Worm (Caenorhabditis elegans) whole organism, L4 larva: Measurements from ENCODE around the gene ugtp-1.

Source experiments
- F10B5.3 ChIP-seq: sonication (generic microtip); optimal IDR thresholded peaks from 2 replicates; lab custom pipeline; 2016; ENCODE audit warnings: mild to moderate bottlenecking, missing genetic modification characterization, missing compliant biosample characterization
- F37D6.2 ChIP-seq: sonication (generic microtip); optimal IDR thresholded peaks from 2 replicates; lab custom pipeline; 2016; ENCODE audit warnings: mild to moderate bottlenecking, missing genetic modification characterization, missing compliant biosample characterization
- F44E2.7 ChIP-seq: fragments of 200-800 bp; sonication (Bioruptor generic); IDR thresholded peaks from 2 replicates; pipeline ENCODE4 v2.1.2; 2022; ENCODE audit warnings: missing genetic modification characterization, missing compliant biosample characterization
- T20F7.1 ChIP-seq: fragments of 200-800 bp; sonication (Bioruptor generic); optimal IDR thresholded peaks from 2 replicates; lab custom pipeline; 2018; ENCODE audit warnings: mild to moderate bottlenecking, missing genetic modification characterization, missing compliant biosample characterization
- T26A8.4 ChIP-seq: fragments of 200-800 bp; sonication (Bioruptor generic); IDR thresholded peaks from 2 replicates; pipeline ENCODE4 v1.3.6; 2022; ENCODE audit warnings: missing genetic modification characterization, missing compliant biosample characterization
- Y48G9A.11 ChIP-seq: fragments of 200-800 bp; sonication (Bioruptor generic); IDR thresholded peaks from 2 replicates; pipeline ENCODE4 v1.3.6; 2022; ENCODE audit warnings: missing genetic modification reagents, missing genetic modification characterization, missing compliant biosample characterization
- Y5F2A.4 ChIP-seq: fragments of 200-800 bp; sonication (Bioruptor generic); optimal IDR thresholded peaks from 2 replicates; lab custom pipeline; 2018; ENCODE audit warnings: mild to moderate bottlenecking, missing genetic modification characterization, missing compliant biosample characterization
- ZK546.5 ChIP-seq, 2 experiments: sonication (generic microtip); optimal IDR thresholded peaks; 2 replicates each; lab custom pipeline; 2017; ENCODE audit warnings: missing biosample characterization in 2 of 2, missing genetic modification characterization in 2 of 2
- aha-1 ChIP-seq: fragments of 150-350 bp; peaks from one replicate; lab custom pipeline; 2014; ENCODE audit warnings: missing biosample characterization, missing genetic modification characterization
- aly-2 ChIP-seq: sonication (generic microtip); optimal IDR thresholded peaks from 2 replicates; lab custom pipeline; 2018; ENCODE audit warnings: missing biosample characterization, missing genetic modification characterization
- ceh-20 ChIP-seq: fragments of 200-800 bp; sonication (Bioruptor generic); IDR thresholded peaks from 2 replicates; pipeline ENCODE4 v1.3.6; 2022; ENCODE audit warnings: missing genetic modification reagents, missing genetic modification characterization, missing compliant biosample characterization
- ceh-28 ChIP-seq: fragments of 150-350 bp; optimal IDR thresholded peaks from 2 replicates; lab custom pipeline; 2014; ENCODE audit warnings: missing biosample characterization, missing genetic modification reagents, missing genetic modification characterization
- ceh-44 ChIP-seq: fragments of 200-800 bp; sonication (Bioruptor generic); IDR thresholded peaks from 2 replicates; pipeline ENCODE4 v1.3.6; 2022; ENCODE audit warnings: missing genetic modification reagents, missing genetic modification characterization, missing compliant biosample characterization
- ceh-62 ChIP-seq: sonication (generic microtip); optimal IDR thresholded peaks from 2 replicates; lab custom pipeline; 2017; ENCODE audit warnings: missing biosample characterization, missing genetic modification characterization
- cey-2 ChIP-seq: sonication (generic microtip); optimal IDR thresholded peaks from 3 replicates; lab custom pipeline; 2017; ENCODE audit warnings: missing genetic modification characterization, mild to moderate bottlenecking, missing compliant biosample characterization, antibody characterized with exemption, borderline replicate concordance; ENCODE audit not compliant: insufficient read depth
- daf-19 ChIP-seq: fragments of 200-800 bp; sonication (Bioruptor generic); conservative IDR thresholded peaks from 2 replicates; pipeline ENCODE4 v1.3.6; 2022; ENCODE audit warnings: missing genetic modification characterization, missing compliant biosample characterization
- dmd-6 ChIP-seq: fragments of 200-800 bp; sonication (Bioruptor generic); IDR thresholded peaks from 2 replicates; pipeline ENCODE4 v1.3.6; 2022; ENCODE audit warnings: missing genetic modification reagents, missing genetic modification characterization, missing compliant biosample characterization
- dmd-9 ChIP-seq: fragments of 200-800 bp; sonication (Bioruptor generic); IDR thresholded peaks from 2 replicates; pipeline ENCODE4 v1.3.6; 2022; ENCODE audit warnings: missing genetic modification reagents, missing genetic modification characterization, missing compliant biosample characterization
- dpl-1 ChIP-seq: fragments of 150-350 bp; optimal IDR thresholded peaks from 2 replicates; lab custom pipeline; 2014; ENCODE audit warnings: missing biosample characterization, missing genetic modification reagents, missing genetic modification characterization
- fos-1 ChIP-seq: fragments of 150-350 bp; optimal IDR thresholded peaks from 2 replicates; lab custom pipeline; 2014; ENCODE audit warnings: missing biosample characterization, missing genetic modification characterization
- gei-8 ChIP-seq: fragments of 200-800 bp; sonication (Bioruptor generic); optimal IDR thresholded peaks from 2 replicates; lab custom pipeline; 2018; ENCODE audit warnings: mild to moderate bottlenecking, missing genetic modification characterization, missing compliant biosample characterization
- hlh-11 ChIP-seq: fragments of 200-800 bp; sonication (Bioruptor generic); optimal IDR thresholded peaks from 2 replicates; lab custom pipeline; 2018; ENCODE audit warnings: mild to moderate bottlenecking, missing genetic modification characterization, missing compliant biosample characterization
- lim-7 ChIP-seq: fragments of 200-800 bp; sonication (Bioruptor generic); IDR thresholded peaks from 2 replicates; pipeline ENCODE4 v1.3.6; 2022; ENCODE audit warnings: missing genetic modification characterization, missing compliant biosample characterization
- lin-13 ChIP-seq: fragments of 150-350 bp; optimal IDR thresholded peaks from 2 replicates; lab custom pipeline; 2014; ENCODE audit warnings: missing biosample characterization, missing genetic modification reagents, missing genetic modification characterization
- lin-15B ChIP-seq: fragments of 150-350 bp; sonication (generic microtip); optimal IDR thresholded peaks from 3 replicates; lab custom pipeline; 2014; ENCODE audit warnings: missing biosample characterization, missing genetic modification characterization
- lin-38 ChIP-seq: fragments of 200-800 bp; sonication (Bioruptor generic); IDR thresholded peaks from 2 replicates; pipeline ENCODE4 v1.3.6; 2022; ENCODE audit warnings: missing genetic modification reagents, missing genetic modification characterization, missing compliant biosample characterization
- lin-39 ChIP-seq: fragments of 150-350 bp; optimal IDR thresholded peaks from 2 replicates; lab custom pipeline; 2014; ENCODE audit warnings: missing biosample characterization, missing genetic modification reagents, missing genetic modification characterization
- lsy-2 ChIP-seq, 2 experiments: fragments of 150-350 bp in 1 of 2; sonication (generic microtip) in 1 of 2; optimal IDR thresholded peaks; 2 replicates each; lab custom pipeline; 2014 to 2017; ENCODE audit warnings: missing biosample characterization in 2 of 2, missing genetic modification characterization in 2 of 2
- madf-5 ChIP-seq, 2 experiments: fragments of 200-800 bp; sonication (Bioruptor generic); IDR thresholded peaks; 2 replicates each; pipeline ENCODE4 v1.3.6; 2022; ENCODE audit warnings: missing compliant biosample characterization in 2 of 2, missing genetic modification characterization in 2 of 2
- madf-9 ChIP-seq: fragments of 200-800 bp; sonication (Bioruptor generic); conservative IDR thresholded peaks from 2 replicates; pipeline ENCODE4 v1.3.6; 2022; ENCODE audit warnings: missing genetic modification reagents, missing genetic modification characterization, missing compliant biosample characterization
- mdt-29 ChIP-seq: fragments of 200-800 bp; sonication (Bioruptor generic); IDR thresholded peaks from 2 replicates; pipeline ENCODE4 v1.3.6; 2022; ENCODE audit warnings: missing genetic modification reagents, missing genetic modification characterization, missing compliant biosample characterization
- mep-1 ChIP-seq: fragments of 150-350 bp; sonication (generic microtip); optimal IDR thresholded peaks from 3 replicates; lab custom pipeline; 2014; ENCODE audit warnings: missing biosample characterization, missing genetic modification characterization
- mxl-3 ChIP-seq: fragments of 200-800 bp; sonication (Bioruptor generic); optimal IDR thresholded peaks from 2 replicates; lab custom pipeline; 2018; ENCODE audit warnings: mild to moderate bottlenecking, missing genetic modification characterization, missing compliant biosample characterization
- nhr-10 ChIP-seq: fragments of 150-350 bp; optimal IDR thresholded peaks from 2 replicates; lab custom pipeline; 2014; ENCODE audit warnings: missing biosample characterization, missing genetic modification characterization
- nhr-102 ChIP-seq: sonication (generic microtip); optimal IDR thresholded peaks from 2 replicates; lab custom pipeline; 2016; ENCODE audit warnings: mild to moderate bottlenecking, missing genetic modification characterization, moderate library complexity, missing compliant biosample characterization
- nhr-11 ChIP-seq: fragments of 150-350 bp; optimal IDR thresholded peaks from 2 replicates; lab custom pipeline; 2014; ENCODE audit warnings: missing biosample characterization, missing genetic modification characterization
- nhr-111 ChIP-seq: fragments of 200-800 bp; sonication (Bioruptor generic); optimal IDR thresholded peaks from 2 replicates; lab custom pipeline; 2018; ENCODE audit warnings: mild to moderate bottlenecking, missing genetic modification characterization, missing compliant biosample characterization
- nhr-28 ChIP-seq: fragments of 150-350 bp; optimal IDR thresholded peaks from 2 replicates; lab custom pipeline; 2014; ENCODE audit warnings: missing biosample characterization, missing genetic modification characterization
- nhr-48 ChIP-seq: sonication (generic microtip); optimal IDR thresholded peaks from 2 replicates; lab custom pipeline; 2016; ENCODE audit warnings: mild to moderate bottlenecking, missing genetic modification characterization, missing compliant biosample characterization
- nhr-76 ChIP-seq: fragments of 150-350 bp; optimal IDR thresholded peaks from 2 replicates; lab custom pipeline; 2014; ENCODE audit warnings: missing biosample characterization, missing genetic modification characterization
- nhr-77 ChIP-seq: fragments of 150-350 bp; optimal IDR thresholded peaks from 2 replicates; lab custom pipeline; 2014; ENCODE audit warnings: missing biosample characterization, missing genetic modification characterization
- pha-4 ChIP-seq, 2 experiments: fragments of 150-350 bp in 1 of 2; fragments of 200-800 bp in 1 of 2; sonication (Bioruptor generic) in 1 of 2; IDR thresholded peaks in 1 of 2; optimal IDR thresholded peaks in 1 of 2; 2 replicates each; pipeline versions ENCODE4 v1.3.6 to Lab custom; 2014 to 2022; ENCODE audit warnings: missing genetic modification characterization in 2 of 2, missing genetic modification reagents in 2 of 2, missing biosample characterization in 1 of 2, missing compliant biosample characterization in 1 of 2
- php-3 ChIP-seq: fragments of 200-800 bp; sonication (Bioruptor generic); IDR thresholded peaks from 2 replicates; pipeline ENCODE4 v1.3.6; 2022; ENCODE audit warnings: missing genetic modification reagents, missing genetic modification characterization, missing compliant biosample characterization
- pqm-1 ChIP-seq: sonication (generic microtip); optimal IDR thresholded peaks from 2 replicates; lab custom pipeline; 2017; ENCODE audit warnings: missing biosample characterization, missing genetic modification characterization
- rbr-2 ChIP-seq: sonication (generic microtip); optimal IDR thresholded peaks from 2 replicates; lab custom pipeline; 2016; ENCODE audit warnings: missing genotype, missing genetic modification characterization, missing compliant biosample characterization
- sdz-12 ChIP-seq: fragments of 200-800 bp; sonication (Bioruptor generic); optimal IDR thresholded peaks from 2 replicates; lab custom pipeline; 2018; ENCODE audit warnings: mild to moderate bottlenecking, missing genetic modification characterization, missing compliant biosample characterization
- spr-1 ChIP-seq: sonication (generic microtip); optimal IDR thresholded peaks from 2 replicates; lab custom pipeline; 2016; ENCODE audit warnings: mild to moderate bottlenecking, missing genetic modification characterization, missing compliant biosample characterization
- tag-97 ChIP-seq: fragments of 200-800 bp; sonication (Bioruptor generic); IDR thresholded peaks from 2 replicates; pipeline ENCODE4 v1.3.6; 2022; ENCODE audit warnings: missing genetic modification characterization, missing compliant biosample characterization
- unc-39 ChIP-seq: sonication (generic microtip); optimal IDR thresholded peaks from 2 replicates; lab custom pipeline; 2017; ENCODE audit warnings: missing biosample characterization, missing genetic modification characterization

The ugtp-1 gene

DNA sequence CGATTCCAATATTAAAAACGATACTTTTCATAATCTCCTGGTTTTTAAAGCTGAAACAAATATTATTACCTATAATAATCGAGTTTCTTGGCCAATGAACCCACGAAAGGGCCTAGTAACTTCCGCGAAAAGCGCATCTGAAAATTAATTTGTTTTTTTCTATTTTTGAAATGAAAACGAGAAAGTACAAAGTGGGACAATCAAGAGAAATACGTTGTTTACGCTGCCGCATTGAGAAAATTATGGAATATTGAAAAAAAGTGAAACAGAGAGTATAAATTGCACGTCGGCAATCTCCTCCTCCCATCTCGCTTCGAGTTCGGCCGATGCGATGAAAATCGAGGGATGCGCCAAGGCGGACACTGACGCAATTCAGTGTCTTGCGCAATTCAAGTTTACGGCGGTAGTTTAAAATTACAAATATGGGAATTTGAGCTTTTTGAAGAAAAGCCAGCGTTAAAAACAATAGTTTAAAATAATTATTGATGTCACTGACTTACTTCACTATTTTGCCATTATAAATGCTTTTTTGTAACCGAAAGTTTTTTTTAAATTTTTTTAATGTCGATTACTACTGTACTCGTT, 9.1 kb downstream of the ugtp-1 start, which contains the start of gene pdhk-2 (continued):
- TF ChIP-seq php-3 (GFP tag; lab: Robert Waterston, UW) = 0 out of 2 replicates have a peak, but pooled peaks have one; percentile 57
- no peak for TF ChIP-seq nhr-76 (tag; lab: Kevin White, UChicago)
- TF ChIP-seq Y5F2A.4 (GFP tag; lab: Kevin White, UChicago) = no peak
- TF ChIP-seq T20F7.1 (GFP tag; lab: Kevin White, UChicago) = peak; percentile 89
- no peak for TF ChIP-seq madf-5 (GFP tag; IDR thresholded peaks at IDR 0.05; lab: Robert Waterston, UW)

DNA sequence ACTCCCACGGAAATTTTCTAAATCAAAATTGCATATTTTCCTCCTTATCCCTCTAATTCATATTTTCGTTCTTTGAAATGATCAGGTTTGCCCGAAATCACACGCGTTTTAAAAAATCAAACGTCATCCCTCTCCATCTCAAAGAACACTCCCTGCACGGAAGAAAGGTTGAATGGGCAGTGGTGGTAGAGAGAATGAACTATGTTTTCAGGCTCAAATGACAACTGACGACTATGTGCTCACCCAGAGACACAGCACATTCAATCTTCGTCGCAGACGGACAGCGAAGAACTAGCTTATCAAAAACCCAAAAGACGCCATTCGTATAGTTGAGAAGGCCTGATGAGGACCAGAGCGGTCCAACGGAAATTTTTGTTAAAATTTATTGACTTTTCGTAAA, 10.7 kb downstream of the ugtp-1 start:
- TF ChIP-seq lin-15B (tag; lab: Kevin White, UChicago) = no peak
- no peak for TF ChIP-seq mdt-29 (GFP tag; lab: Robert Waterston, UW)
- no peak for TF ChIP-seq ceh-62 (tag; lab: Kevin White, UChicago)
- TF ChIP-seq pqm-1 = no peak
- TF ChIP-seq pha-4 (GFP tag; IDR thresholded peaks at IDR 0.05; lab: Robert Waterston, UW) = no peak
- no peak for TF ChIP-seq pha-4 (tag; optimal IDR thresholded peaks at IDR 0.05; lab: Kevin White, UChicago)
- no peak for TF ChIP-seq nhr-28
- no peak for TF ChIP-seq aly-2 (tag; lab: Kevin White, UChicago)
- no peak for TF ChIP-seq Y48G9A.11 (GFP tag; lab: Robert Waterston, UW)
- no peak for TF ChIP-seq T20F7.1 (GFP tag; lab: Kevin White, UChicago)
- peak; percentile 47 for TF ChIP-seq hlh-11
- no peak for TF ChIP-seq rbr-2 (tag; lab: Kevin White, UChicago)
- no peak for TF ChIP-seq lsy-2 (tag; optimal IDR thresholded peaks at IDR 0.05; lab: Kevin White, UChicago)
- TF ChIP-seq madf-5 (GFP tag; IDR thresholded peaks at IDR 0.05; lab: Robert Waterston, UW) = no peak
- TF ChIP-seq nhr-77 = no peak
- TF ChIP-seq sdz-12 = no peak
- 0 out of 2 replicates have a peak, but pooled peaks have one; percentile 10 for TF ChIP-seq lin-38 (GFP tag; lab: Robert Waterston, UW)
- TF ChIP-seq lim-7 (GFP tag; lab: Robert Waterston, UW) = no peak
- TF ChIP-seq mxl-3 = no peak
- TF ChIP-seq gei-8 (GFP tag; lab: Kevin White, UChicago) = no peak
- TF ChIP-seq ceh-44 = no peak
- no peak for TF ChIP-seq nhr-11 (tag; lab: Kevin White, UChicago)
- TF ChIP-seq dmd-9 = no peak
- no peak for TF ChIP-seq F10B5.3
- TF ChIP-seq spr-1 (tag; lab: Kevin White, UChicago) = no peak
- no peak for TF ChIP-seq nhr-48 (tag; lab: Kevin White, UChicago)
- TF ChIP-seq ceh-28 = no peak
- no peak for TF ChIP-seq nhr-10 (tag; lab: Kevin White, UChicago)
- peak; percentile 67 for TF ChIP-seq aha-1 (tag; lab: Kevin White, UChicago)
- 0 out of 2 replicates have a peak, but pooled peaks have one; percentile 9 for TF ChIP-seq ceh-20
- no peak for TF ChIP-seq lin-13 (GFP tag; lab: Kevin White, UChicago)
- no peak for TF ChIP-seq T26A8.4 (GFP tag; lab: Robert Waterston, UW)
- TF ChIP-seq fos-1 (tag; lab: Kevin White, UChicago) = no peak
- 0 out of 2 replicates have a peak, but pooled peaks have one; percentile 9 for TF ChIP-seq dmd-6 (GFP tag; lab: Robert Waterston, UW)
- no peak for TF ChIP-seq madf-9
- TF ChIP-seq nhr-111 (GFP tag; lab: Kevin White, UChicago) = no peak
- no peak for TF ChIP-seq ZK546.5 (tag; optimal IDR thresholded peaks at IDR 0.05; lab: Kevin White, UChicago)
- no peak for TF ChIP-seq F37D6.2
- no peak for TF ChIP-seq F44E2.7 (GFP tag; lab: Robert Waterston, UW)
- TF ChIP-seq nhr-102 (tag; lab: Kevin White, UChicago) = no peak
- TF ChIP-seq daf-19 (GFP tag; lab: Robert Waterston, UW) = no peak
- TF ChIP-seq tag-97 (GFP tag; lab: Robert Waterston, UW) = no peak
- no peak for TF ChIP-seq Y5F2A.4 (GFP tag; lab: Kevin White, UChicago)
- no peak for TF ChIP-seq cey-2 (tag; lab: Kevin White, UChicago)
- no peak for TF ChIP-seq lin-39
- no peak for TF ChIP-seq dpl-1 (GFP tag; lab: Kevin White, UChicago)
- TF ChIP-seq unc-39 (tag; lab: Kevin White, UChicago) = no peak
- TF ChIP-seq mep-1 (tag; lab: Kevin White, UChicago) = peak; percentile 15
